Worm (Caenorhabditis elegans) whole organism, late embryonic: ENCODE data around the gene fbxa-114.

Source experiments
- C38D4.7 ChIP-seq: fragments of 200-800 bp; sonication (Bioruptor generic); optimal IDR thresholded peaks from 2 replicates; lab custom pipeline; 2018; ENCODE audit warnings: mild to moderate bottlenecking, missing genetic modification characterization, moderate library complexity, missing compliant biosample characterization
- K02D7.2 ChIP-seq: sonication (generic microtip); optimal IDR thresholded peaks from 2 replicates; lab custom pipeline; 2017; ENCODE audit warnings: mild to moderate bottlenecking, missing genetic modification characterization, missing compliant biosample characterization
- ama-1 ChIP-seq: fragments of 150-350 bp; optimal IDR thresholded peaks from 2 replicates; lab custom pipeline; 2014
- ceh-14 ChIP-seq: sonication (generic microtip); optimal IDR thresholded peaks from 2 replicates; lab custom pipeline; 2016; ENCODE audit warnings: missing genotype, missing genetic modification characterization, missing compliant biosample characterization
- nfya-1 ChIP-seq: sonication (generic microtip); optimal IDR thresholded peaks from 2 replicates; lab custom pipeline; 2017; ENCODE audit warnings: missing genetic modification characterization, mild to moderate bottlenecking, missing compliant biosample characterization, antibody characterized with exemption, moderate library complexity
- ref-2 ChIP-seq: sonication (generic microtip); optimal IDR thresholded peaks from 2 replicates; lab custom pipeline; 2016; ENCODE audit warnings: missing genetic modification characterization, missing compliant biosample characterization
- unc-55 ChIP-seq: sonication (generic microtip); optimal IDR thresholded peaks from 2 replicates; lab custom pipeline; 2017; ENCODE audit warnings: missing biosample characterization, missing genetic modification reagents, missing genetic modification characterization

ce11 chrV:20220604-20221003, 19.2 kb downstream of the fbxa-114 start:
- TF ChIP-seq K02D7.2 (tag; lab: Kevin White, UChicago) (no peak), ama-1 (lab: Kevin White, UChicago) (no peak), ref-2 (tag; lab: Kevin White, UChicago) (no peak), unc-55 (GFP tag; lab: Kevin White, UChicago) (no peak), nfya-1 (tag; lab: Kevin White, UChicago) (no peak), C38D4.7 (GFP tag; lab: Kevin White, UChicago) (no peak), ceh-14 (tag; lab: Kevin White, UChicago) (no peak)
